Worm (Caenorhabditis elegans): ENCODE results near the gene lgc-38.

Gene lgc-38

DNA sequence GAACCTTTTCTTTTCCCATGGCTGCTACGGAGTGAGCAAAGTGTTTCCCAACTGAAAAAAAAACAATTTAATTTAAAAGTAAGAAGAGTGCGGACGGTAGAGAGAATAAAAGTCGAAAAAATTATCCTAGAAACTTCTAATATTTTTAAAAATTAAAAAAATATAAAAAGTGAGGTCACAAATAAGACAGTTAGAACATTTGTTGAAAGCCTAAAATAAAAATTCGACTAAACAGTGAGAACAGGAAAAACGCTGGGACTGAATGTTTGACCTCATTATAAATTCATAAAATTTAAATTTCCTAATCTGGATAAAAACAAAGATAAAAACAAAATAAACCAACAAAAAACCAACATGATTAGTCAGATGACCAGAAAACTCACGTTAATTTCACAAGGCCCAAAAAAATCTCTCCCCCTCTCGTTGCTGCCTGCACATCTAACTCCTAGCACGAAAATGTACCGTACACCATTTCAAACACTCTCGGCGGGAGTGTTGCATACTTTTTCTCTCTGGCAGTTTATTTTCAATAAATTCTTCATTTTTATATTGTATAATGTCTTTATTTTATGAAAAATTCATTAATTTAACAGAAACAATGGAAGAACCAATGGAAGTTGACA is 37.2 kb upstream of the lgc-38 start, which contains the start of the genes eef-1A.1 and rfc-4 (continued):
- TF ChIP-seq F49E8.2 (tag; optimal IDR thresholded peaks at IDR 0.05; ENCODE audit: borderline replicate concordance) (peak; percentile 71), egl-27 (tag; optimal IDR thresholded peaks at IDR 0.05) (no peak), ama-1 (optimal IDR thresholded peaks at IDR 0.05) (peak; percentile 66), vab-7 (GFP tag; IDR thresholded peaks at IDR 0.05) (peak; percentile 56), fos-1 (tag; optimal IDR thresholded peaks at IDR 0.05) (no peak), nhr-25 (tag; optimal IDR thresholded peaks at IDR 0.05; ENCODE audit: borderline replicate concordance, insufficient read depth) (peak; percentile 95), nhr-6 (tag; optimal IDR thresholded peaks at IDR 0.05) (peak; percentile 96), tag-97 (GFP tag; IDR thresholded peaks at IDR 0.05) (no peak), daf-8 (GFP tag; IDR thresholded peaks at IDR 0.05) (no peak), nhr-102 (tag; optimal IDR thresholded peaks at IDR 0.05) (peak; percentile 89), snpc-1.2 (GFP tag; IDR thresholded peaks at IDR 0.05) (peak; percentile 47; the same call in 1 of the 2 replicates), egl-43 (GFP tag; IDR thresholded peaks at IDR 0.05) (peak; percentile 63; the same call in 1 of the 2 replicates), aly-2 (tag; optimal IDR thresholded peaks at IDR 0.05) (no peak), cey-2 (tag; optimal IDR thresholded peaks at IDR 0.05; ENCODE audit: borderline replicate concordance, insufficient read depth) (no peak), lir-3 (tag; optimal IDR thresholded peaks at IDR 0.05) (no peak), nhr-77 (tag; optimal IDR thresholded peaks at IDR 0.05) (peak; percentile 98), F37D6.2 (tag; optimal IDR thresholded peaks at IDR 0.05) (peak; percentile 80), Y75B8A.6 (GFP tag; IDR thresholded peaks at IDR 0.05) (no peak), lin-29 (GFP tag; IDR thresholded peaks at IDR 0.05) (peak; percentile 65; the same call in 1 of the 2 replicates), mep-1 (tag; optimal IDR thresholded peaks at IDR 0.05) (peak; percentile 98), nhr-42 (GFP tag; IDR thresholded peaks at IDR 0.05) (no peak), R02D3.7 (tag; optimal IDR thresholded peaks at IDR 0.05) (peak; percentile 11), ZK546.5 (tag; optimal IDR thresholded peaks at IDR 0.05) (peak; percentile 79 to 99), fkh-10 (GFP tag; optimal IDR thresholded peaks at IDR 0.05) (peak; percentile 96), zag-1 (tag; optimal IDR thresholded peaks at IDR 0.05) (no peak), nhr-76 (tag; optimal IDR thresholded peaks at IDR 0.05) (peak; percentile 48), T26A8.4 (GFP tag; IDR thresholded peaks at IDR 0.05) (peak; percentile 85), lin-13 (GFP tag; optimal IDR thresholded peaks at IDR 0.05) (peak; percentile 93), Y105C5A.15 (GFP tag; IDR thresholded peaks at IDR 0.05) (no peak), F44E2.7 (GFP tag; IDR thresholded peaks at IDR 0.05) (no peak), attf-4 (tag; optimal IDR thresholded peaks at IDR 0.05) (no peak), rbr-2 (tag; optimal IDR thresholded peaks at IDR 0.05) (peak; percentile 94), ceh-28 (tag; optimal IDR thresholded peaks at IDR 0.05) (no peak)

- no peak for TF ChIP-seq ztf-11 (tag; optimal IDR thresholded peaks at IDR 0.05)
- no peak for TF ChIP-seq Y105C5A.15 (GFP tag; IDR thresholded peaks at IDR 0.05)
- no peak for TF ChIP-seq spr-3 (GFP tag; optimal IDR thresholded peaks at IDR 0.05)
- TF ChIP-seq ceh-28 (tag; optimal IDR thresholded peaks at IDR 0.05), result no peak
- peak in 1 of 2 experiments; percentile 43 for TF ChIP-seq lsy-2 (tag; optimal IDR thresholded peaks at IDR 0.05)
These were observed 35.3 kb upstream of the lgc-38 start, which contains the start of gene F31E3.2 for ce11 chrIII:6973682-6974081. TSS of gene F31E3.2 (plus strand) at chrIII:6973982.

- no peak for TF ChIP-seq F37D6.2 (tag; optimal IDR thresholded peaks at IDR 0.05)
- TF ChIP-seq spr-1 (tag; optimal IDR thresholded peaks at IDR 0.05), result no peak
- no peak for TF ChIP-seq pqm-1 (tag; optimal IDR thresholded peaks at IDR 0.05)
- TF ChIP-seq lin-13 (GFP tag; optimal IDR thresholded peaks at IDR 0.05), result no peak
- no peak for TF ChIP-seq php-3 (GFP tag; IDR thresholded peaks at IDR 0.05)
- TF ChIP-seq cey-2 (tag; optimal IDR thresholded peaks at IDR 0.05; ENCODE audit: borderline replicate concordance, insufficient read depth), result no peak
- no peak for TF ChIP-seq tag-97 (GFP tag; IDR thresholded peaks at IDR 0.05)
- no peak for TF ChIP-seq lin-1 (GFP tag; IDR thresholded peaks at IDR 0.05)
- no peak for TF ChIP-seq ztf-7 (tag; optimal IDR thresholded peaks at IDR 0.05)
These were observed 34.0 kb upstream of the lgc-38 start for ce11 chrIII:6974952-6975351.

Data from whole organism, L4 larva.